Fruit fly (Drosophila melanogaster) whole organism, embryonic: ENCODE results near the gene CG42305.

Source experiments
- CG14667 ChIP-seq: fragments of 200-800 bp; sonication (Bioruptor generic); IDR thresholded peaks from 2 replicates; pipeline ENCODE4 v1.3.6; 2022; ENCODE audit warnings: missing biosample characterization, missing genetic modification characterization
- CG8478 ChIP-seq: fragments of >200 bp; optimal IDR thresholded peaks from 2 replicates; lab custom pipeline; 2018
- Lhr ChIP-seq: fragments of 200-800 bp; sonication (Bioruptor generic); optimal IDR thresholded peaks from 3 replicates; lab custom pipeline; 2017; ENCODE audit warnings: mild to moderate bottlenecking, missing biosample characterization, missing genetic modification reagents, missing genetic modification characterization
- Taf1 ChIP-seq: fragments of 200-800 bp; sonication (Bioruptor generic); IDR thresholded peaks from 2 replicates; pipeline ENCODE4 v1.3.6; 2022; ENCODE audit warnings: missing biosample characterization, missing genetic modification characterization
- sens ChIP-seq: fragments of 200-800 bp; sonication (Bioruptor generic); peaks from one replicate; lab custom pipeline; 2016; ENCODE audit warnings: missing biosample characterization, missing genetic modification characterization
- usp ChIP-seq: fragments of >200 bp; optimal IDR thresholded peaks from 2 replicates; lab custom pipeline; 2017; ENCODE audit warnings: missing biosample characterization, missing genetic modification characterization

- no peak for TF ChIP-seq CG8478
- no peak for TF ChIP-seq Lhr (GFP tag; lab: Kevin White, UChicago)
- TF ChIP-seq sens = peak; percentile 30
- no peak for TF ChIP-seq usp (GFP tag; lab: Kevin White, UChicago)
- TF ChIP-seq CG14667 (GFP tag; lab: Robert Waterston, UW) = no peak
- TF ChIP-seq Taf1 (GFP tag; lab: Robert Waterston, UW) = no peak
These were observed 28.9 kb upstream of the CG42305 start for dm6 chr2L:18783357-18784040.
